Fruit fly (Drosophila melanogaster) whole organism: ENCODE results near the gene CG17801.

ENCODE experiments used
- CG8478 ChIP-seq: fragments of >200 bp; optimal IDR thresholded peaks from 2 replicates; lab custom pipeline; 2018; ENCODE audit warnings: inconsistent platforms
- Dll ChIP-seq: fragments of >200 bp; optimal IDR thresholded peaks from 2 replicates; lab custom pipeline; 2017
- EcR ChIP-seq, 2 experiments: fragments of >200 bp; optimal IDR thresholded peaks; 2 replicates each; lab custom pipeline; 2017; ENCODE audit warnings: missing biosample characterization in 2 of 2, missing genetic modification characterization in 2 of 2, missing genetic modification reagents in 2 of 2
- psq ChIP-seq: fragments of >200 bp; optimal IDR thresholded peaks from 2 replicates; lab custom pipeline; 2017

DNA sequence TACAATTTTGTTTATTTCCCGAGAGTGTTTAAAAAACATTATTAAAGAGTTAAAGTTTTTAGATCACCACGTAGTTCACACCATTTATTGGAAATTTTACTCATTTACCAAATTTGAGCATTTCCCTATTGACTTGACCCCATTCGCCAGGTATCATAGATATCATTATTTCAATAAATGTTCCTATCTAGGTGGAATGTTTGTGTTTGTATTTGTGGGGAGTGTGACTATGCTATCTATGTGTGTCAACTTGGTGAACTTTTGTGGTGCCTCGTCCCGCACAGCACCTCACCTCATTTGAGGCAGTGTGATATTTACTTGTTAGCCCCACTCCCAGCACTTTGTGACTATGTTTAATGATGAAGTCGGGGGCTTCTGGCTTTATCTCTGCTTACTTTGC, 21.8 kb upstream of the CG17801 start:
- no peak for TF ChIP-seq Dll (lab: Kevin White, UChicago)
- no peak for TF ChIP-seq EcR (GFP tag; optimal IDR thresholded peaks at IDR 0.05; lab: Kevin White, UChicago)
- no peak for TF ChIP-seq psq (lab: Kevin White, UChicago)
- TF ChIP-seq CG8478 (lab: Kevin White, UChicago) = no peak
